Worm (Caenorhabditis elegans): ENCODE measurements around the gene F59A2.5.

ce11 chrIII:3405535-3405934 lies 872 bp downstream of the F59A2.5 start, which contains the start of gene golg-4:
- no peak for TF ChIP-seq W03F9.2 (tag; optimal IDR thresholded peaks at IDR 0.05)
- TF ChIP-seq him-1 (tag; optimal IDR thresholded peaks at IDR 0.05), result no peak
